Worm (Caenorhabditis elegans) whole organism, L4/young adult: Measurements from ENCODE around the gene srx-63.

Experiments used
- dao-5 ChIP-seq: sonication (generic microtip); optimal IDR thresholded peaks from 2 replicates; lab custom pipeline; 2016; ENCODE audit warnings: missing genotype, missing genetic modification characterization, moderate library complexity, missing compliant biosample characterization
- him-1 ChIP-seq: sonication (generic microtip); optimal IDR thresholded peaks from 2 replicates; lab custom pipeline; 2016; ENCODE audit warnings: missing genotype, missing genetic modification reagents, missing genetic modification characterization, missing compliant biosample characterization

DNA sequence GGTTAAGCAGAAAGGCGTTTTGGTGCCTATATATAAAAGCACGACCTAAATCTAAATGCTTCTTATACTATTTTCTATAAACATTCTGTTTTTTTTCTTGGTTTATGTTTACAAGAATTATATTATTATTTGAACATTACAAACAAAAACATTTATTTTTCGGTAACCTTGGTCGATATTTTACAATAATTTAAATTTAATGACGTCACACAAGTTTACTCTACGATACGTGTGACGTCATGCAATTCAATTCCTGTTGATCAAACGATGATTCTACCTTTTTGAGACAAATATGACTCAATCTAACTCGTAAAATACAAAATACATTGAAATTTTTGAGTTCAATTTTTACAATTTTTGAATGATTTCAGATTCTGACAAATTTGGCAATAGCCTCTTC is 35.4 kb upstream of the srx-63 start:
- TF ChIP-seq dao-5 (tag; lab: Kevin White, UChicago) (no peak), him-1 (no peak)
